Fruit fly (Drosophila melanogaster): ENCODE data around the gene Ulp1.

Gene Ulp1

dm6 chrX:19201630-19202029 is 6.4 kb downstream of the Ulp1 start, which contains the start of gene CG7990 (continued):
- no peak for TF ChIP-seq p53 (GFP tag; optimal IDR thresholded peaks at IDR 0.05)
- TF ChIP-seq CG2199 (GFP tag; IDR thresholded peaks at IDR 0.05): no peak
- no peak for TF ChIP-seq emc (GFP tag; optimal IDR thresholded peaks at IDR 0.05)
- no peak for TF ChIP-seq fru (optimal IDR thresholded peaks at IDR 0.05)
- TF ChIP-seq oc (tag; optimal IDR thresholded peaks at IDR 0.05): peak; percentile 6
- no peak for TF ChIP-seq CG34376 (GFP tag; optimal IDR thresholded peaks at IDR 0.05)
- TF ChIP-seq CG1024 (GFP tag; IDR thresholded peaks at IDR 0.05): no peak
- TF ChIP-seq ac (GFP tag; optimal IDR thresholded peaks at IDR 0.05): no peak
- no peak for TF ChIP-seq CG5245 (GFP tag; optimal IDR thresholded peaks at IDR 0.05)
- no peak for TF ChIP-seq CG30403 (GFP tag; optimal IDR thresholded peaks at IDR 0.05)
- no peak for TF ChIP-seq CG11456 (GFP tag; IDR thresholded peaks at IDR 0.05)
- TF ChIP-seq CG12155 (GFP tag; optimal IDR thresholded peaks at IDR 0.05): no peak
- TF ChIP-seq Pdp1 (GFP tag; optimal IDR thresholded peaks at IDR 0.05): no peak
- TF ChIP-seq ap (GFP tag; IDR thresholded peaks at IDR 0.05): no peak
- TF ChIP-seq CG17385 (GFP tag; optimal IDR thresholded peaks at IDR 0.05): no peak
- no peak for TF ChIP-seq Lpt (GFP tag; optimal IDR thresholded peaks at IDR 0.05)
- TF ChIP-seq CG34224 (GFP tag; IDR thresholded peaks at IDR 0.05; ENCODE audit: partially characterized antibody): peak; percentile 6; the same call in 1 of the 3 replicates
- no peak for TF ChIP-seq eyg (GFP tag; optimal IDR thresholded peaks at IDR 0.05)
- TF ChIP-seq Sox102F (GFP tag; optimal IDR thresholded peaks at IDR 0.05): no peak
- no peak for TF ChIP-seq pita (GFP tag; optimal IDR thresholded peaks at IDR 0.05)
- no peak for TF ChIP-seq prd (optimal IDR thresholded peaks at IDR 0.05)
- 0 out of 3 replicates have a peak, but pooled peaks have one; percentile 15 for TF ChIP-seq prd (GFP tag; IDR thresholded peaks at IDR 0.05)
- no peak for TF ChIP-seq sr (GFP tag; IDR thresholded peaks at IDR 0.05)
- TF ChIP-seq Aef1 (GFP tag; IDR thresholded peaks at IDR 0.05): no peak
- TF ChIP-seq CG4820 (GFP tag; optimal IDR thresholded peaks at IDR 0.05): no peak
- no peak for TF ChIP-seq CG17912 (GFP tag; optimal IDR thresholded peaks at IDR 0.05)
- TF ChIP-seq gro (GFP tag; optimal IDR thresholded peaks at IDR 0.05): no peak
- TF ChIP-seq bcd (GFP tag; optimal IDR thresholded peaks at IDR 0.05): peak; percentile 16
- no peak for TF ChIP-seq CG9609 (GFP tag; optimal IDR thresholded peaks at IDR 0.05)
- no peak for TF ChIP-seq Sox100B (GFP tag; optimal IDR thresholded peaks at IDR 0.05)
- no peak for TF ChIP-seq ken (GFP tag; IDR thresholded peaks at IDR 0.05)
- no peak for TF ChIP-seq ara (GFP tag; IDR thresholded peaks at IDR 0.05)
- TF ChIP-seq YL-1 (GFP tag; optimal IDR thresholded peaks at IDR 0.05): no peak
- TF ChIP-seq CG32532 (GFP tag; IDR thresholded peaks at IDR 0.05): no peak
- TF ChIP-seq HLH3B (GFP tag; IDR thresholded peaks at IDR 0.05): no peak
- no peak for TF ChIP-seq tup (GFP tag; optimal IDR thresholded peaks at IDR 0.05)
- no peak for TF ChIP-seq Elba2 (GFP tag; optimal IDR thresholded peaks at IDR 0.05)
- no peak for TF ChIP-seq CkIIα-i1 (GFP tag; IDR thresholded peaks at IDR 0.05)
- TF ChIP-seq H15 (GFP tag; IDR thresholded peaks at IDR 0.05): no peak
- TF ChIP-seq CG14050 (GFP tag; IDR thresholded peaks at IDR 0.05): no peak
- no peak for TF ChIP-seq ci (GFP tag; IDR thresholded peaks at IDR 0.05)
- TF ChIP-seq row (GFP tag; IDR thresholded peaks at IDR 0.05): no peak; the same call in 2 of the 3 replicates
- TF ChIP-seq CG10366 (GFP tag; IDR thresholded peaks at IDR 0.05): no peak
- no peak for TF ChIP-seq gem (tag; optimal IDR thresholded peaks at IDR 0.05)
- no peak for TF ChIP-seq chif (GFP tag; optimal IDR thresholded peaks at IDR 0.05)
- no peak for TF ChIP-seq CG11504 (tag; optimal IDR thresholded peaks at IDR 0.05)
- no peak for TF ChIP-seq HmgD (GFP tag; optimal IDR thresholded peaks at IDR 0.05)
- TF ChIP-seq z (GFP tag; IDR thresholded peaks at IDR 0.05): no peak
- TF ChIP-seq CG9797 (GFP tag; optimal IDR thresholded peaks at IDR 0.05): peak; percentile 66
- no peak for TF ChIP-seq Rfx (GFP tag; IDR thresholded peaks at IDR 0.05)
- no peak for TF ChIP-seq nau (GFP tag; optimal IDR thresholded peaks at IDR 0.05)
- no peak for TF ChIP-seq Mad (GFP tag; optimal IDR thresholded peaks at IDR 0.05)
- no peak for TF ChIP-seq CG7963 (GFP tag; IDR thresholded peaks at IDR 0.05; ENCODE audit: partially characterized antibody)
- TF ChIP-seq mam (GFP tag; optimal IDR thresholded peaks at IDR 0.05): no peak

Measured in whole organism, embryonic.